Worm (Caenorhabditis elegans) whole organism, mixed stage, embryonic: Measurements from ENCODE around the gene ZK792.7.

Source experiments
- ceh-83 ChIP-seq: fragments of 200-800 bp; sonication (Bioruptor generic); optimal IDR thresholded peaks from 2 replicates; lab custom pipeline; 2018; ENCODE audit warnings: mild to moderate bottlenecking, missing genetic modification characterization, missing compliant biosample characterization
- nhr-76 ChIP-seq: sonication (generic microtip); optimal IDR thresholded peaks from 2 replicates; lab custom pipeline; 2017; ENCODE audit warnings: missing biosample characterization, missing genetic modification characterization

ce11 chrIV:11656144-11656780 is 38.0 kb upstream of the ZK792.7 start, which contains the start of gene ZK809.5:
- no peak for TF ChIP-seq nhr-76 (tag; lab: Kevin White, UChicago)
- TF ChIP-seq ceh-83 = no peak
